Worm (Caenorhabditis elegans) whole organism, midembryonic: ENCODE data around the gene nprt-1.

ENCODE experiments used
- T22C8.4 ChIP-seq: fragments of 200-800 bp; sonication (Bioruptor generic); IDR thresholded peaks from 2 replicates; pipeline ENCODE4 v1.3.6; 2022; ENCODE audit warnings: missing genetic modification characterization, missing compliant biosample characterization
- cog-1 ChIP-seq: sonication (generic microtip); optimal IDR thresholded peaks from 2 replicates; lab custom pipeline; 2016; ENCODE audit warnings: missing genetic modification characterization, missing compliant biosample characterization
- flt-1 ChIP-seq: fragments of 200-800 bp; sonication (Bioruptor generic); IDR thresholded peaks from 2 replicates; pipeline ENCODE4 v1.3.6; 2022; ENCODE audit warnings: missing genetic modification characterization, missing compliant biosample characterization
- klf-2 ChIP-seq: fragments of 200-800 bp; sonication (Bioruptor generic); conservative IDR thresholded peaks from 2 replicates; pipeline ENCODE4 v1.3.6; 2022; ENCODE audit warnings: missing genetic modification reagents, missing genetic modification characterization, missing compliant biosample characterization
- med-1 ChIP-seq: sonication (generic microtip); optimal IDR thresholded peaks from 2 replicates; lab custom pipeline; 2017; ENCODE audit warnings: missing genetic modification characterization, mild to moderate bottlenecking, missing compliant biosample characterization, antibody characterized with exemption, missing genetic modification reagents; ENCODE audit not compliant: insufficient read depth
- ref-1 ChIP-seq: fragments of 200-800 bp; sonication (Bioruptor generic); conservative IDR thresholded peaks from 2 replicates; pipeline ENCODE4 v1.3.6; 2022; ENCODE audit warnings: missing genetic modification reagents, missing genetic modification characterization, missing compliant biosample characterization
- tab-1 ChIP-seq: fragments of 200-800 bp; sonication (Bioruptor generic); IDR thresholded peaks from 2 replicates; pipeline ENCODE4 v1.3.6; 2022; ENCODE audit warnings: missing genetic modification characterization, missing compliant biosample characterization
- ztf-23 ChIP-seq: fragments of 200-800 bp; sonication (Bioruptor generic); IDR thresholded peaks from 2 replicates; pipeline ENCODE4 v1.3.6; 2022; ENCODE audit warnings: missing genetic modification reagents, missing genetic modification characterization, missing compliant biosample characterization
- ztf-29 ChIP-seq: fragments of 200-800 bp; sonication (Bioruptor generic); IDR thresholded peaks from 2 replicates; pipeline ENCODE4 v1.3.6; 2022; ENCODE audit warnings: missing genetic modification reagents, missing genetic modification characterization, missing compliant biosample characterization

The nprt-1 gene

ce11 chrIV:2885260-2885659, 5.0 kb downstream of the nprt-1 start:
- TF ChIP-seq ref-1 (GFP tag; lab: Robert Waterston, UW) (no peak), ztf-23 (GFP tag; lab: Robert Waterston, UW) (no peak), flt-1 (no peak), ztf-29 (no peak), klf-2 (GFP tag; lab: Robert Waterston, UW) (no peak), tab-1 (GFP tag; lab: Robert Waterston, UW) (no peak), med-1 (GFP tag; lab: Kevin White, UChicago) (no peak), cog-1 (no peak), T22C8.4 (no peak)

ce11 chrIV:2864743-2865142, 25.5 kb downstream of the nprt-1 start, which contains the start of gene Y54G2A.16:
TSS of gene Y54G2A.16 (minus strand) at chrIV:2864843.
- TF ChIP-seq ztf-23 (GFP tag; lab: Robert Waterston, UW) (no peak), tab-1 (GFP tag; lab: Robert Waterston, UW) (no peak), T22C8.4 (no peak), ref-1 (GFP tag; lab: Robert Waterston, UW) (no peak), cog-1 (no peak), klf-2 (GFP tag; lab: Robert Waterston, UW) (no peak), med-1 (GFP tag; lab: Kevin White, UChicago) (no peak), ztf-29 (no peak), flt-1 (no peak)

- TF ChIP-seq med-1 (GFP tag; lab: Kevin White, UChicago) (no peak), ztf-23 (GFP tag; lab: Robert Waterston, UW) (no peak), tab-1 (GFP tag; lab: Robert Waterston, UW) (no peak), ztf-29 (no peak)
Observed at ce11 chrIV:2858734-2859133, 31.5 kb downstream of the nprt-1 start.

ce11 chrIV:2855056-2855752, 35.0 kb downstream of the nprt-1 start:
- no peak for TF ChIP-seq tab-1 (GFP tag; lab: Robert Waterston, UW)
- TF ChIP-seq cog-1, result no peak
- no peak for TF ChIP-seq T22C8.4
- TF ChIP-seq ztf-23 (GFP tag; lab: Robert Waterston, UW), result no peak
- TF ChIP-seq klf-2 (GFP tag; lab: Robert Waterston, UW), result no peak
- TF ChIP-seq ref-1 (GFP tag; lab: Robert Waterston, UW), result no peak
- TF ChIP-seq ztf-29, result no peak
- TF ChIP-seq flt-1, result no peak
- no peak for TF ChIP-seq med-1 (GFP tag; lab: Kevin White, UChicago)

ce11 chrIV:2854161-2854560, 36.1 kb downstream of the nprt-1 start:
- TF ChIP-seq cog-1 (no peak), flt-1 (no peak), ztf-29 (no peak), ref-1 (GFP tag; lab: Robert Waterston, UW) (no peak), klf-2 (GFP tag; lab: Robert Waterston, UW) (no peak)

ce11 chrIV:2853164-2853563, 37.1 kb downstream of the nprt-1 start, which contains the start of gene Y54G2A.49:
TSS of gene Y54G2A.49 (minus strand) at chrIV:2853264.
- TF ChIP-seq tab-1 (GFP tag; lab: Robert Waterston, UW) (no peak), cog-1 (no peak), ztf-23 (GFP tag; lab: Robert Waterston, UW) (no peak), T22C8.4 (no peak), ztf-29 (no peak), med-1 (GFP tag; lab: Kevin White, UChicago) (no peak), ref-1 (GFP tag; lab: Robert Waterston, UW) (no peak), klf-2 (GFP tag; lab: Robert Waterston, UW) (no peak), flt-1 (no peak)

- no peak for TF ChIP-seq cog-1
- TF ChIP-seq ref-1 (GFP tag; lab: Robert Waterston, UW), result no peak
- TF ChIP-seq ztf-23 (GFP tag; lab: Robert Waterston, UW), result no peak
- TF ChIP-seq flt-1, result no peak
- no peak for TF ChIP-seq tab-1 (GFP tag; lab: Robert Waterston, UW)
Observed at ce11 chrIV:2851625-2852024, 38.6 kb downstream of the nprt-1 start.

- TF ChIP-seq cog-1, result no peak
- no peak for TF ChIP-seq ztf-29
- TF ChIP-seq ztf-23 (GFP tag; lab: Robert Waterston, UW), result no peak
- TF ChIP-seq ref-1 (GFP tag; lab: Robert Waterston, UW), result no peak
- no peak for TF ChIP-seq flt-1
- no peak for TF ChIP-seq med-1 (GFP tag; lab: Kevin White, UChicago)
- TF ChIP-seq T22C8.4, result no peak
- no peak for TF ChIP-seq klf-2 (GFP tag; lab: Robert Waterston, UW)
- TF ChIP-seq tab-1 (GFP tag; lab: Robert Waterston, UW), result no peak
Observed at ce11 chrIV:2850586-2850985, 39.7 kb downstream of the nprt-1 start, which contains the start of gene clec-85. TSS of gene clec-85 (plus strand) at chrIV:2850886.

- no peak for TF ChIP-seq flt-1
- TF ChIP-seq ztf-29, result no peak
- TF ChIP-seq klf-2 (GFP tag; lab: Robert Waterston, UW), result no peak
- no peak for TF ChIP-seq ztf-23 (GFP tag; lab: Robert Waterston, UW)
- TF ChIP-seq T22C8.4, result no peak
- TF ChIP-seq ref-1 (GFP tag; lab: Robert Waterston, UW), result no peak
- no peak for TF ChIP-seq med-1 (GFP tag; lab: Kevin White, UChicago)
Observed at ce11 chrIV:2849269-2849668, 41.0 kb downstream of the nprt-1 start.

- TF ChIP-seq cog-1 (no peak), ztf-23 (GFP tag; lab: Robert Waterston, UW) (no peak)
Observed at ce11 chrIV:2846264-2846663, 44.0 kb downstream of the nprt-1 start, which contains the start of gene Y54G2A.40. TSS of gene Y54G2A.40 (plus strand) at chrIV:2846476.
